Worm (Caenorhabditis elegans): ENCODE results near the gene cccp-1.

The cccp-1 gene

DNA sequence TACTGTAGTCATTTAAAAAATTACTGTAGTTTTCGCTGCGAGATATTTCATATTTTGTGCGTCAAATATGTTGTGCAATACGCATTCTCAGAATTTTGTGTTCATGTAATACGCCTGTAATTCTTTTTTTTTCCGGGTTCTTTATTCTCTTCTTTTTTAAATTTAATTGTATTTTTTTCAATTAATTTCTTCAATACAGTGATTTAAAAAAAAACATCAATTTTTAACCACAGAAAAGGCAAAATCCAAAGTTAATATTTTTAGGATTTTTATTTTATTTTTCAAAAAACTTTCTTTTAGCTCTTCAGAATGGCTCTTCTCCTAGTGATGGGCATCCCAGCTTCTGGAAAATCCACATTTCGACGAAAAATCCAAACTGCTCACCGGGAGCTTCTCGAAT is 6.4 kb upstream of the cccp-1 start, which contains the start of gene pstk-1:
Gene pstk-1, plus strand, starts transcription at position 301 of the 400 bp plus-strand sequence.
- TF ChIP-seq egl-18 (GFP tag; IDR thresholded peaks at IDR 0.05) (no peak), him-1 (tag; optimal IDR thresholded peaks at IDR 0.05) (no peak)

DNA sequence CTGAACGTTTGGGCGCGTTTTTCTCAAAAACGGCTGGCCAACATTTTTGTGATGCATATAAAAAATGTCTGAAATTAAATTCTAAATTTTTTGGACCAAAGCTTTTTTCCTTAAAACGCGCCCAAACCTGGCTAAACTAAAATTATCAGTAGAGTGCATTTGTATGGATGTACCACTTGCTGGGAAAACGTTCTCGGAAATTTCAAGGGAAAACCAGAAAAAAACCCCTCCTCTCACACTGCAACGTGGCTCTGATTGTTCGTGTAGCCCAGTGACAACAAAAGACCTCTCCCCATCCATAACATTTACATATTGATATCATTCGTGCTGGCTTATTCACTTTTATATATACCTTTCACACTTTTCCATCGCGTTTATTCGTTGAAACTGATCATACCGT is 3.8 kb upstream of the cccp-1 start, which contains the start of gene Y49E10.29:
Gene Y49E10.29, plus strand, starts transcription at position 301 of the 400 bp plus-strand sequence.
- TF ChIP-seq K12H6.12 (tag; optimal IDR thresholded peaks at IDR 0.05): no peak
- no peak for TF ChIP-seq Y56A3A.18 (GFP tag; IDR thresholded peaks at IDR 0.05)
- TF ChIP-seq madf-6 (GFP tag; IDR thresholded peaks at IDR 0.05): no peak
- no peak for TF ChIP-seq cebp-1 (GFP tag; IDR thresholded peaks at IDR 0.05)
- no peak for TF ChIP-seq cebp-1 (tag; optimal IDR thresholded peaks at IDR 0.05)
- TF ChIP-seq ZK185.1 (tag; optimal IDR thresholded peaks at IDR 0.05; ENCODE audit: poor library complexity, severe bottlenecking): no peak
- no peak for TF ChIP-seq hmg-1.2 (GFP tag; IDR thresholded peaks at IDR 0.05)

DNA sequence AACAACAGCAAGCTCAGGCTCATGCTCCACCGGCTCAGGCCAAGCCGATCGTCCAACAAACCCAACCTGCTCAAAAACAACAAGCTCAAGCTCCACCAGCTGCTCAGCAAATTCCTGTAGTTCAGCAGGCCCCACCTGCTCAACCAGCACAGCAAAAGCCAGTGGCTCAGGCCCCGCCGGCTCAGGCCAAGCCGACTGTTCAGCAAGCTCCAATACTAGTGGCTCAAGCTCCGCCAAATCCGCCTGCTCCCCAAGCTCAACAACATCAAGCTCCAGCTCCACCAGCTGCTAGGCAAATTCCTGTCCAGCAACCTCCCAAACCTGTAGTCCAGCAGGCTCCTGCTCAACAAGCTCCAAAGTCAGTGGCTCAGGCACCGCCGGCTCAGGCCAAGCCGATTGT is 2.9 kb upstream of the cccp-1 start:
- TF ChIP-seq zfh-2 (GFP tag; conservative IDR thresholded peaks at IDR 0.05) (peak; percentile 71), nhr-90 (tag; optimal IDR thresholded peaks at IDR 0.05) (no peak), egrh-3 (GFP tag; IDR thresholded peaks at IDR 0.05) (peak; percentile 69; the same call in 1 of the 2 replicates)

DNA sequence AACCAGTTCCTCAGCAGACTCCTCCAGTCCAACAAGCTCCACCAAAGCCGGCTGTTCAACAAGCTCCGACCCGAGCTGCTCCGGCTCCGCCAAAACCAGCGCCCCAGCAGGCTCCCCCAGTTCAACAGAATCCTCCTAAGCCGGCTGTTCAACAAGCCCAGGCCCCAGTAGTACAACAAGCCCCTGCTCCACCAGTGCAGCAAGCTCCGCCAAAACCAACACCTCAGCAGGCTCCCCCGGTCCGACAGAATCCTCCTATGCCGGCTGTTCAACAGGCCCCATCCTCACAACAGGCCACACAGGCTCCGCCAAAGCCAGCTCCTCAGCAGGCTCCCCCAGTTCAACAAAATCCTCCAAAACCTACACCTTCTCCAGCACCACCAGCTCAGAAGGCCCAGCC is 2.1 kb upstream of the cccp-1 start:
- TF ChIP-seq lsl-1 (GFP tag; optimal IDR thresholded peaks at IDR 0.05) (no peak), aptf-3 (GFP tag; IDR thresholded peaks at IDR 0.05) (no peak), egrh-3 (GFP tag; IDR thresholded peaks at IDR 0.05) (peak; percentile 77; the same call in 1 of the 2 replicates), ceh-40 (GFP tag; IDR thresholded peaks at IDR 0.05) (no peak), tbx-9 (tag; optimal IDR thresholded peaks at IDR 0.05; ENCODE audit: borderline replicate concordance) (no peak), zfh-2 (GFP tag; conservative IDR thresholded peaks at IDR 0.05) (peak; percentile 74), ZK185.1 (tag; optimal IDR thresholded peaks at IDR 0.05; ENCODE audit: poor library complexity, severe bottlenecking) (no peak), egl-44 (GFP tag; IDR thresholded peaks at IDR 0.05) (no peak), ztf-3 (GFP tag; optimal IDR thresholded peaks at IDR 0.05) (no peak), ztf-6 (GFP tag; IDR thresholded peaks at IDR 0.05) (no peak), C17E4.6 (GFP tag; IDR thresholded peaks at IDR 0.05) (no peak), hsf-1 (GFP tag; IDR thresholded peaks at IDR 0.05) (no peak), Y67H2A.10 (GFP tag; conservative IDR thresholded peaks at IDR 0.05) (no peak), him-1 (tag; optimal IDR thresholded peaks at IDR 0.05) (no peak), Y79H2A.3 (GFP tag; conservative IDR thresholded peaks at IDR 0.05) (no peak), lin-26 (GFP tag; IDR thresholded peaks at IDR 0.05) (0 out of 2 replicates have a peak, but pooled peaks have one; percentile 10), ztf-25 (GFP tag; IDR thresholded peaks at IDR 0.05) (no peak), C06A6.2 (GFP tag; conservative IDR thresholded peaks at IDR 0.05) (no peak), akir-1 (GFP tag; optimal IDR thresholded peaks at IDR 0.05) (no peak), mel-28 (tag; optimal IDR thresholded peaks at IDR 0.05; ENCODE audit: borderline replicate concordance) (no peak), lin-35 (GFP tag; optimal IDR thresholded peaks at IDR 0.05) (no peak), K11D2.4 (GFP tag; IDR thresholded peaks at IDR 0.05) (no peak), F22D6.2 (tag; optimal IDR thresholded peaks at IDR 0.05) (no peak)

DNA sequence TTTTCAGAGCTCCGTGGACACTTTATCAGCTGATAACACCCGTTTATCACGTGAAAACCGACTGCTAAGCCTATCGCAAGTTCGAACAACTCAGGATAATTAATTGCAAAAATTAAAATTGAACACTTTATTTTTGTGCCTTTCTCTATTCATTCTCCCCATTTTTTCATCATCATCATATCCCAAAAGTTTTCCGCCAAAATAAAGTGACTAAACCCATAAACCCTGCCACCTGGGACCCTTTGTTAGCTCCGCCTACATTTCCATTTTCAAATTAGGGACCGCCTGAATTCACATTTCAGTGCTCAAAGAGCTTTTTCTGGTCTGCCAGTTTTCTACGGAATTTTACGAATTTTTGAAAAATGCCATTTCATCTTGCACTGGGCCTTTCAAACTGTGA is 11.8 kb downstream of the cccp-1 start, which contains the start of gene arrd-16:
Gene arrd-16, plus strand, starts transcription at position 301 of the 400 bp plus-strand sequence.
- TF ChIP-seq mxl-1 (tag; optimal IDR thresholded peaks at IDR 0.05) (no peak), lag-1 (GFP tag; IDR thresholded peaks at IDR 0.05) (no peak), madf-10 (tag; optimal IDR thresholded peaks at IDR 0.05) (no peak), rpc-1 (optimal IDR thresholded peaks at IDR 0.05) (no peak), rpc-1 (tag; optimal IDR thresholded peaks at IDR 0.05) (no peak), tbp1 (GFP tag; optimal IDR thresholded peaks at IDR 0.05) (no peak), tbx-9 (tag; optimal IDR thresholded peaks at IDR 0.05; ENCODE audit: borderline replicate concordance) (no peak), egrh-3 (GFP tag; IDR thresholded peaks at IDR 0.05) (no peak), ztf-26 (tag; optimal IDR thresholded peaks at IDR 0.05) (no peak), ceh-100 (GFP tag; IDR thresholded peaks at IDR 0.05) (no peak), F57A8.1 (GFP tag; optimal IDR thresholded peaks at IDR 0.05) (no peak), ceh-79 (tag; optimal IDR thresholded peaks at IDR 0.05) (no peak), F52B5.7 (tag; optimal IDR thresholded peaks at IDR 0.05) (no peak), F55B11.4 (tag; optimal IDR thresholded peaks at IDR 0.05; ENCODE audit: borderline replicate concordance, insufficient read depth) (no peak), F39B2.1 (GFP tag; IDR thresholded peaks at IDR 0.05) (no peak)
